Fruit fly (Drosophila melanogaster): ENCODE results near the gene CG17672.

The CG17672 gene

DNA sequence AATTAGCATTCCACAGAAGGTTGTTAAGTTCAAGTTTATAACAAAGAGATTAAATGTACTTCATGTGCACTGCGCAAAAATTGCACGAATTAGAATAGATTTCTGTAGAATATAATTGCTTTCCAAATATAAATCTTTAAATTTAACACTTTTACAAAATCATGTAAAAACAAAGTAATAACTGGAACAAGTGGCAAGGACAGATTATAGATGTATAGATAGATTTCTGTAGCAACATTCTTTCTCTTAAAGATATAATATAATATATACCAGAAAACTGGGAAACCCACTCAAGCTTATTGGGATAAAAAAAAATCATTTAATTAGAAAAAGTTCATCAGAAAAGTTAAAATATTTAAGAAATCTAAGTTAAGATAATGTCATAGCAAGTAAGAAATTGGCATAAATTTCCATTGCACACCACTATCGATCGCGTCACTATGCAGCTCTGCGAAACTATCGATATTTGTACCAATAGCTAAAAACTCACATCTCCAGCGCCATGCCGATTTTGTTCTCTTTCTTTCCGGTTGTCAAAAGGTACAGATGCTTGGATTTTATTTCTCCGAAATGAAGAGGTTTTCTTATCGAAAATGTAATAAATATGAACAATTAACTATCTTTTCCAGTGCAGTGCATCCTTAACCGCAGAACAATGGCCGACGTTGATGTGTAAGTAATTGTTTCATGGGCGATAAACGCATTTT lies 5.8 kb upstream of the CG17672 start, which contains the start of gene RpS12 (continued):
- peak; percentile 64 for TF ChIP-seq CG12769 (tag; optimal IDR thresholded peaks at IDR 0.05)
- TF ChIP-seq YL-1 (GFP tag; optimal IDR thresholded peaks at IDR 0.05) = peak; percentile 86
- TF ChIP-seq CG8281 (tag; optimal IDR thresholded peaks at IDR 0.05) = peak; percentile 44
- peak; percentile 45 for TF ChIP-seq tio (GFP tag; optimal IDR thresholded peaks at IDR 0.05)
- peak; percentile 60 for TF ChIP-seq CG9215 (GFP tag; IDR thresholded peaks at IDR 0.05)
- TF ChIP-seq D19B (GFP tag; optimal IDR thresholded peaks at IDR 0.05) = peak; percentile 51
- peak; percentile 83 for TF ChIP-seq shn (GFP tag; optimal IDR thresholded peaks at IDR 0.05)
- peak; percentile 67 for TF ChIP-seq NC2α (GFP tag; optimal IDR thresholded peaks at IDR 0.05)
- no peak for TF ChIP-seq crol (GFP tag; IDR thresholded peaks at IDR 0.05)
- TF ChIP-seq CG6791 (GFP tag; IDR thresholded peaks at IDR 0.05; ENCODE audit: partially characterized antibody) = peak; percentile 92
- peak; percentile 80 for TF ChIP-seq ERR (GFP tag; optimal IDR thresholded peaks at IDR 0.05)
- TF ChIP-seq CG3726 (GFP tag; IDR thresholded peaks at IDR 0.05) = 0 out of 3 replicates have a peak, but pooled peaks have one; percentile 54
- peak; percentile 49 for TF ChIP-seq CG12942 (GFP tag; optimal IDR thresholded peaks at IDR 0.05)
- peak; percentile 61 for TF ChIP-seq da (GFP tag; optimal IDR thresholded peaks at IDR 0.05)
- TF ChIP-seq sens (GFP tag) = peak; percentile 92
- peak; percentile 57 for TF ChIP-seq wdn (GFP tag; IDR thresholded peaks at IDR 0.05)
- peak; percentile 68 for TF ChIP-seq Side (GFP tag; optimal IDR thresholded peaks at IDR 0.05)
- peak; percentile 73 for TF ChIP-seq CG30403 (GFP tag; optimal IDR thresholded peaks at IDR 0.05)
- peak; percentile 59 for TF ChIP-seq CG4820 (GFP tag; optimal IDR thresholded peaks at IDR 0.05)
- peak; percentile 80 for TF ChIP-seq Antp (GFP tag; optimal IDR thresholded peaks at IDR 0.05)
- no peak for TF ChIP-seq GATAe (GFP tag; conservative IDR thresholded peaks at IDR 0.05)
- TF ChIP-seq CG30431 (GFP tag; optimal IDR thresholded peaks at IDR 0.05) = peak; percentile 63
- TF ChIP-seq CG2712 (tag; optimal IDR thresholded peaks at IDR 0.05) = peak; percentile 43
- peak; percentile 2 for TF ChIP-seq CG1529 (GFP tag; optimal IDR thresholded peaks at IDR 0.05)
- TF ChIP-seq E2f1 (GFP tag; IDR thresholded peaks at IDR 0.05) = peak; percentile 47
- no peak for TF ChIP-seq Ravus (GFP tag; IDR thresholded peaks at IDR 0.05)
- no peak for TF ChIP-seq ftz-f1 (GFP tag; optimal IDR thresholded peaks at IDR 0.05)
- peak; percentile 80 for TF ChIP-seq CG10654 (GFP tag; optimal IDR thresholded peaks at IDR 0.05)
- peak; percentile 81 for TF ChIP-seq Atf3 (GFP tag; optimal IDR thresholded peaks at IDR 0.05)
- TF ChIP-seq CG14667 (GFP tag; IDR thresholded peaks at IDR 0.05) = peak; percentile 46
- peak; percentile 44 for TF ChIP-seq CG14965 (GFP tag; optimal IDR thresholded peaks at IDR 0.05; ENCODE audit: borderline replicate concordance)
- TF ChIP-seq ap (GFP tag; IDR thresholded peaks at IDR 0.05) = peak; percentile 68
- peak; percentile 87 for TF ChIP-seq CG15514 (GFP tag; optimal IDR thresholded peaks at IDR 0.05)
- peak; percentile 73 for TF ChIP-seq CG13287 (GFP tag; IDR thresholded peaks at IDR 0.05; ENCODE audit: partially characterized antibody)
- peak; percentile 38 for TF ChIP-seq Nf-YC (tag; optimal IDR thresholded peaks at IDR 0.05)
- TF ChIP-seq CG1647 (GFP tag; optimal IDR thresholded peaks at IDR 0.05) = peak; percentile 77
- TF ChIP-seq bab2 (GFP tag; optimal IDR thresholded peaks at IDR 0.05) = peak; percentile 72
- TF ChIP-seq BtbVII (GFP tag; optimal IDR thresholded peaks at IDR 0.05) = peak; percentile 77
- peak; percentile 71 for TF ChIP-seq slp2 (GFP tag; optimal IDR thresholded peaks at IDR 0.05)
- peak; percentile 91 for TF ChIP-seq NfI (GFP tag; optimal IDR thresholded peaks at IDR 0.05)
- peak; percentile 73 for TF ChIP-seq CG14710 (tag; optimal IDR thresholded peaks at IDR 0.05)
- TF ChIP-seq CG7357 (GFP tag; IDR thresholded peaks at IDR 0.05) = peak; percentile 84
- TF ChIP-seq cato (GFP tag; optimal IDR thresholded peaks at IDR 0.05; ENCODE audit: borderline replicate concordance) = peak; percentile 58
- peak; percentile 13 for TF ChIP-seq Deaf1 (tag; optimal IDR thresholded peaks at IDR 0.05)
- peak; percentile 56 for TF ChIP-seq CG15011 (GFP tag; optimal IDR thresholded peaks at IDR 0.05)
- TF ChIP-seq CG33557 (GFP tag; optimal IDR thresholded peaks at IDR 0.05) = peak; percentile 34
- peak; percentile 55; the same call in 1 of the 2 replicates for TF ChIP-seq sna (GFP tag; IDR thresholded peaks at IDR 0.05; ENCODE audit: partially characterized antibody)
- TF ChIP-seq Sox100B (GFP tag; optimal IDR thresholded peaks at IDR 0.05) = peak; percentile 65
- TF ChIP-seq esg (GFP tag; conservative IDR thresholded peaks at IDR 0.05) = peak; percentile 19; the same call in 1 of the 2 replicates
- TF ChIP-seq Kr (GFP tag; optimal IDR thresholded peaks at IDR 0.05) = peak; percentile 34

Measured in whole organism, embryonic.